Worm (Caenorhabditis elegans): ENCODE measurements around the gene C48D1.9.

- TF ChIP-seq med-1 (GFP tag; optimal IDR thresholded peaks at IDR 0.05; ENCODE audit: insufficient read depth) (no peak), ztf-29 (GFP tag; IDR thresholded peaks at IDR 0.05) (no peak)
These were observed 20.5 kb downstream of the C48D1.9 start, which contains the start of gene F58D2.4 for ce11 chrIV:13188959-13189358.

Data from whole organism, midembryonic.